Fruit fly (Drosophila melanogaster) whole organism, embryonic: ENCODE measurements around the gene Drsl2.

Experiments
- Asciz ChIP-seq: fragments of 200-800 bp; sonication (Bioruptor generic); optimal IDR thresholded peaks from 2 replicates; lab custom pipeline; 2017; ENCODE audit warnings: missing biosample characterization, mild to moderate bottlenecking, missing genetic modification characterization, missing genetic modification reagents
- Atf3 ChIP-seq: fragments of 200-800 bp; sonication (Bioruptor generic); optimal IDR thresholded peaks from 3 replicates; lab custom pipeline; 2016; ENCODE audit warnings: missing biosample characterization, missing genetic modification characterization
- CG10543 ChIP-seq: fragments of 200-800 bp; sonication (Bioruptor generic); optimal IDR thresholded peaks from 3 replicates; lab custom pipeline; 2017; ENCODE audit warnings: missing biosample characterization, mild to moderate bottlenecking, missing genetic modification characterization, moderate library complexity
- CG11560 ChIP-seq: fragments of 200-800 bp; sonication (Bioruptor generic); IDR thresholded peaks from 3 replicates; pipeline ENCODE4 v1.3.6; 2022; ENCODE audit warnings: missing biosample characterization, missing genetic modification characterization
- CG12219 ChIP-seq: fragments of 200-800 bp; sonication (Bioruptor generic); optimal IDR thresholded peaks from 3 replicates; lab custom pipeline; 2018; ENCODE audit warnings: missing biosample characterization, mild to moderate bottlenecking, missing genetic modification characterization
- CG12769 ChIP-seq: fragments of 200-800 bp; sonication (Bioruptor generic); optimal IDR thresholded peaks from 2 replicates; lab custom pipeline; 2019; ENCODE audit warnings: missing biosample characterization, mild to moderate bottlenecking, missing genetic modification characterization, moderate library complexity
- CG14014 ChIP-seq: fragments of 200-800 bp; sonication (Bioruptor generic); IDR thresholded peaks from 2 replicates; pipeline ENCODE4 v1.3.6; 2022; ENCODE audit warnings: missing biosample characterization, missing genetic modification characterization
- CG1647 ChIP-seq: fragments of 200-800 bp; sonication (Bioruptor generic); optimal IDR thresholded peaks from 3 replicates; lab custom pipeline; 2016; ENCODE audit warnings: missing biosample characterization, missing genetic modification characterization
- CG17186 ChIP-seq: fragments of 200-800 bp; sonication (Bioruptor generic); optimal IDR thresholded peaks from 3 replicates; lab custom pipeline; 2017; ENCODE audit warnings: missing biosample characterization, missing genetic modification reagents, missing genetic modification characterization
- CG17385 ChIP-seq: fragments of 200-800 bp; sonication (Bioruptor generic); optimal IDR thresholded peaks from 3 replicates; lab custom pipeline; 2018; ENCODE audit warnings: missing biosample characterization, mild to moderate bottlenecking, missing genetic modification characterization
- CG31224 ChIP-seq: fragments of 200-800 bp; sonication (Bioruptor generic); IDR thresholded peaks from 2 replicates; pipeline ENCODE4 v1.3.6; 2022; ENCODE audit warnings: missing biosample characterization, missing genetic modification characterization
- CG34376 ChIP-seq: fragments of 200-800 bp; sonication (Bioruptor generic); optimal IDR thresholded peaks from 2 replicates; lab custom pipeline; 2018; ENCODE audit warnings: missing biosample characterization, mild to moderate bottlenecking, missing genetic modification characterization
- CG3995 ChIP-seq: fragments of 200-800 bp; sonication (Bioruptor generic); optimal IDR thresholded peaks from 3 replicates; lab custom pipeline; 2016; ENCODE audit warnings: missing biosample characterization, missing genetic modification characterization
- CG7271 ChIP-seq: fragments of 200-800 bp; sonication (Bioruptor generic); optimal IDR thresholded peaks from 2 replicates; lab custom pipeline; 2018; ENCODE audit warnings: missing biosample characterization, mild to moderate bottlenecking, missing genetic modification characterization, moderate library complexity
- CG7745 ChIP-seq: fragments of 200-800 bp; sonication (Bioruptor generic); optimal IDR thresholded peaks from 2 replicates; lab custom pipeline; 2018; ENCODE audit warnings: missing biosample characterization, mild to moderate bottlenecking, missing genetic modification characterization, moderate library complexity
- CG8281 ChIP-seq: fragments of 200-800 bp; sonication (Bioruptor generic); optimal IDR thresholded peaks from 2 replicates; lab custom pipeline; 2018; ENCODE audit warnings: missing biosample characterization, mild to moderate bottlenecking, missing genetic modification characterization, moderate library complexity
- CG8388 ChIP-seq: fragments of 200-800 bp; sonication (Bioruptor generic); optimal IDR thresholded peaks from 2 replicates; lab custom pipeline; 2019; ENCODE audit warnings: missing biosample characterization, mild to moderate bottlenecking, missing genetic modification characterization, moderate library complexity
- Camta ChIP-seq: fragments of 200-800 bp; sonication (Bioruptor generic); optimal IDR thresholded peaks from 2 replicates; lab custom pipeline; 2016; ENCODE audit warnings: missing biosample characterization, missing genetic modification characterization
- CrebB ChIP-seq: fragments of 200-800 bp; sonication (Bioruptor generic); optimal IDR thresholded peaks from 3 replicates; lab custom pipeline; 2018; ENCODE audit warnings: missing biosample characterization, mild to moderate bottlenecking, missing genetic modification characterization
- Doc2 ChIP-seq: fragments of 200-800 bp; sonication (Bioruptor generic); IDR thresholded peaks from 2 replicates; pipeline ENCODE4 v1.3.6; 2022; ENCODE audit warnings: missing biosample characterization, missing genetic modification characterization
- ERR ChIP-seq: fragments of 200-800 bp; sonication (Bioruptor generic); optimal IDR thresholded peaks from 2 replicates; lab custom pipeline; 2016; ENCODE audit warnings: missing biosample characterization, missing genetic modification characterization
- Eip74EF ChIP-seq, 2 experiments: fragments of 200-800 bp in 1 of 2; fragments of >200 bp in 1 of 2; sonication (Bioruptor generic) in 1 of 2; optimal IDR thresholded peaks; 2 replicates each; lab custom pipeline; 2017 to 2019; ENCODE audit warnings: missing biosample characterization in 2 of 2, missing genetic modification characterization in 2 of 2, mild to moderate bottlenecking in 1 of 2, moderate library complexity in 1 of 2
- Fer3 ChIP-seq: fragments of 200-800 bp; sonication (Bioruptor generic); optimal IDR thresholded peaks from 2 replicates; lab custom pipeline; 2018; ENCODE audit warnings: missing biosample characterization, mild to moderate bottlenecking, missing genetic modification characterization, moderate library complexity
- HHEX ChIP-seq: fragments of 200-800 bp; sonication (Bioruptor generic); optimal IDR thresholded peaks from 3 replicates; lab custom pipeline; 2017; ENCODE audit warnings: missing biosample characterization, mild to moderate bottlenecking, missing genetic modification characterization, missing genetic modification reagents
- Hr39 ChIP-seq: fragments of >200 bp; optimal IDR thresholded peaks from 2 replicates; lab custom pipeline; 2017
- Myb ChIP-seq: fragments of 200-800 bp; sonication (Bioruptor generic); optimal IDR thresholded peaks from 2 replicates; lab custom pipeline; 2016; ENCODE audit warnings: missing biosample characterization, missing genetic modification characterization
- Scr ChIP-seq: fragments of 200-800 bp; sonication (Bioruptor generic); IDR thresholded peaks from 2 replicates; pipeline ENCODE4 v1.3.6; 2022; ENCODE audit warnings: missing biosample characterization, missing genetic modification characterization; ENCODE audit not compliant: partially characterized antibody
- Sin3A ChIP-seq: fragments of >200 bp; optimal IDR thresholded peaks from 2 replicates; lab custom pipeline; 2018
- Taf1 ChIP-seq: fragments of 200-800 bp; sonication (Bioruptor generic); IDR thresholded peaks from 2 replicates; pipeline ENCODE4 v1.3.6; 2022; ENCODE audit warnings: missing biosample characterization, missing genetic modification characterization
- bcd ChIP-seq: fragments of 200-800 bp; sonication (Bioruptor generic); optimal IDR thresholded peaks from 2 replicates; lab custom pipeline; 2017; ENCODE audit warnings: missing biosample characterization, mild to moderate bottlenecking, missing genetic modification characterization
- croc ChIP-seq: fragments of 200-800 bp; sonication (Bioruptor generic); conservative IDR thresholded peaks from 3 replicates; pipeline ENCODE4 v1.3.6; 2022; ENCODE audit warnings: missing biosample characterization, missing genetic modification characterization
- dpn ChIP-seq, 2 experiments: fragments of 200-800 bp; sonication (Bioruptor generic); optimal IDR thresholded peaks; 3 replicates each; lab custom pipeline; 2016; ENCODE audit warnings: missing biosample characterization in 2 of 2, missing genetic modification characterization in 2 of 2
- ewg ChIP-seq: fragments of 200-800 bp; sonication (Bioruptor generic); optimal IDR thresholded peaks from 3 replicates; lab custom pipeline; 2017; ENCODE audit warnings: mild to moderate bottlenecking, missing biosample characterization, missing genetic modification reagents, missing genetic modification characterization
- jumu ChIP-seq: fragments of 200-800 bp; sonication (Bioruptor generic); optimal IDR thresholded peaks from 3 replicates; lab custom pipeline; 2016; ENCODE audit warnings: missing biosample characterization, missing genetic modification characterization
- kah ChIP-seq: fragments of 200-800 bp; sonication (Bioruptor generic); optimal IDR thresholded peaks from 2 replicates; lab custom pipeline; 2018; ENCODE audit warnings: missing biosample characterization, mild to moderate bottlenecking, missing genetic modification characterization
- mam ChIP-seq: fragments of 200-800 bp; sonication (Bioruptor generic); optimal IDR thresholded peaks from 3 replicates; lab custom pipeline; 2016; ENCODE audit warnings: missing biosample characterization, missing genetic modification characterization
- pan ChIP-seq, 4 experiments: fragments of >200 bp in 3 of 4; fragments of 200-800 bp in 1 of 4; sonication (Bioruptor generic) in 1 of 4; optimal IDR thresholded peaks in 3 of 4; IDR thresholded peaks in 1 of 4; 2 replicates each; pipeline versions ENCODE4 v1.3.6 to Lab custom; 2017 to 2022; ENCODE audit warnings: missing biosample characterization in 2 of 4, missing genetic modification characterization in 2 of 4, mixed read lengths in 1 of 4
- pfk ChIP-seq: fragments of 200-800 bp; sonication (Bioruptor generic); optimal IDR thresholded peaks from 2 replicates; lab custom pipeline; 2018; ENCODE audit warnings: missing biosample characterization, mild to moderate bottlenecking, missing genetic modification characterization, moderate library complexity
- pho ChIP-seq: fragments of 200-800 bp; sonication (Bioruptor generic); optimal IDR thresholded peaks from 2 replicates; lab custom pipeline; 2016; ENCODE audit warnings: missing biosample characterization, missing genetic modification characterization
- pnt ChIP-seq: fragments of 200-800 bp; sonication (Bioruptor generic); optimal IDR thresholded peaks from 3 replicates; lab custom pipeline; 2016; ENCODE audit warnings: missing biosample characterization, missing genetic modification characterization
- prd ChIP-seq, 3 experiments: fragments of >200 bp in 2 of 3; fragments of 200-800 bp in 1 of 3; sonication (Bioruptor generic) in 1 of 3; optimal IDR thresholded peaks in 2 of 3; IDR thresholded peaks in 1 of 3; 2 replicates in 2 of 3; 3 replicates in 1 of 3; pipeline versions ENCODE4 v1.3.6 to Lab custom; 2017 to 2022; ENCODE audit warnings: missing biosample characterization in 1 of 3, missing genetic modification characterization in 1 of 3
- salm ChIP-seq: fragments of 200-800 bp; sonication (Bioruptor generic); optimal IDR thresholded peaks from 2 replicates; lab custom pipeline; 2018; ENCODE audit warnings: missing biosample characterization, mild to moderate bottlenecking, missing genetic modification characterization
- sd ChIP-seq: fragments of 200-800 bp; sonication (Bioruptor generic); optimal IDR thresholded peaks from 3 replicates; lab custom pipeline; 2018; ENCODE audit warnings: missing biosample characterization, mild to moderate bottlenecking, missing genetic modification characterization, moderate library complexity
- sisA ChIP-seq: fragments of 200-800 bp; sonication (Bioruptor generic); IDR thresholded peaks from 2 replicates; pipeline ENCODE4 v1.3.6; 2022; ENCODE audit warnings: missing biosample characterization, missing genetic modification characterization
- stc ChIP-seq: fragments of 200-800 bp; sonication (Bioruptor generic); IDR thresholded peaks from 2 replicates; pipeline ENCODE4 v1.3.6; 2022; ENCODE audit warnings: missing biosample characterization, missing genetic modification characterization
- stwl ChIP-seq: fragments of 200-800 bp; sonication (Bioruptor generic); optimal IDR thresholded peaks from 3 replicates; lab custom pipeline; 2018; ENCODE audit warnings: missing biosample characterization, mild to moderate bottlenecking, missing genetic modification characterization, moderate library complexity

Drsl2 gene

DNA sequence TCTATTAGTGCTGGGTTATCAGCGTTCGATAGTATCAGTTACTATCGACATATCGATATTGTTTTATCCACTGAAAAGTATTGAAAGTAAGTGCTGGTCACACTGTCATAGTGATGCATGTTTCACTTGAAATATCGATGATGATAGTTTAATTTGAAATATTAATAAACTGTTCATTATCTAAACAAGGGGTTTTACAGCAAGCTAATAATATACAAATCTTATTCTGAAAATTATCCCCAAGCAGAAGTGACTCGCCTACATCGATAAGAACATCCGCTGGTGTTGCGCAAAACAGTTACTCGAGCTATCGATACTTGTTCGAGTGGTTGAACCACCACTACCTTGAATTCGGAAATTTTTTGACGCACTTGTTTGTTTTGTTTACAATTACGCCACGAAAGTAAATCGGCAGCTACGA, 5.1 kb downstream of the Drsl2 start, which contains the start of the genes PIG-C, CG12016 and Dpm2 (continued):
- TF ChIP-seq ewg (GFP tag; lab: Kevin White, UChicago) (peak; percentile 80), CG7745 (tag; lab: Kevin White, UChicago) (no peak), stwl (tag; lab: Kevin White, UChicago) (peak; percentile 92), Doc2 (GFP tag; lab: Robert Waterston, UW) (no peak), CG11560 (tag; lab: Robert Waterston, UW) (peak; percentile 38; the same call in 1 of the 3 replicates), kah (GFP tag; lab: Kevin White, UChicago) (peak; percentile 33), HHEX (no peak), Asciz (GFP tag; lab: Kevin White, UChicago) (no peak), Hr39 (lab: Kevin White, UChicago) (no peak), pfk (GFP tag; lab: Kevin White, UChicago) (no peak), CG10543 (GFP tag; lab: Kevin White, UChicago) (peak; percentile 76), CG3995 (GFP tag; lab: Kevin White, UChicago) (peak; percentile 94), bcd (no peak), Myb (peak; percentile 63), CG8281 (tag; lab: Kevin White, UChicago) (peak; percentile 32), CG14014 (peak; percentile 50; the same call in 1 of the 2 replicates), salm (tag; lab: Kevin White, UChicago) (peak; percentile 2)

DNA sequence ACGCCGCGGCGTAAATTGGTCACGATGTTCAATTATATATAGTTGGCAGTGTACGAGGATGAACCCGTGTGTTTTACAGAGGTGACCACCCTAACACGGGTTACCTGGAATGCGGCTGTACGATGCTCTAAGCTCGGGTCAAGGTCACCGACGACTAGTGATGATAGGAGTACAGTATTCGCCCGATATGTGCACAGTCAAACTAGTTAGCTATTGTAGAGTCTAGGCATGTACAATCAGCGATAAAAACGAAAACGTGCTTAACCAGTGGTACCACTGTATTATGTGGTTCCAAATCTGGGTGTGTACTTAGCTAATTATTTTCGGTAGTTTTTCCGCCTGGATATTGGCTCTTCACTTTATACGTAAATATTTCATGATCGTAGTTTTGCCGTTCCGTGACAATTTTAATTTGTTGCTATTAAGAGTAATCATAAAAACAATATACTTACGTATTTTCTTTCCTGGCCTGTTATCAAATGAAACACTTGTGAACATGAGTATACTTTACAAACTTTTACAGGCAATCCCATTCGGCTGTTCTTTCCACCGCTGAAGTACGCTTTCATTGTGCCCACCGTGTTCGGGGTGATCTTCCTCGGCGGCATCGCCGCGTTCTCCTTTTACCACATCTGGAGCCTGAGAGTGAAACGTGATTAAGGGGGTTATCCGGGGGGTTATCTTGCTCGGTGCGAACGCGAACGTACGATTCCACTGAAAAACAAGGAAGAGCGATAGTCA, 6.0 kb downstream of the Drsl2 start:
- TF ChIP-seq Eip74EF (GFP tag; optimal IDR thresholded peaks at IDR 0.05; lab: Kevin White, UChicago) (peak in 1 of 2 experiments; percentile 58), CrebB (tag; lab: Kevin White, UChicago) (no peak), pnt (peak; percentile 1), sd (tag; lab: Kevin White, UChicago) (peak; percentile 92), CG31224 (0 out of 2 replicates have a peak, but pooled peaks have one; percentile 15), CG17385 (GFP tag; lab: Kevin White, UChicago) (peak; percentile 38), Sin3A (lab: Kevin White, UChicago) (no peak), Camta (no peak), Atf3 (no peak), prd (optimal IDR thresholded peaks at IDR 0.05; lab: Kevin White, UChicago) (no peak), prd (GFP tag; IDR thresholded peaks at IDR 0.05; lab: Robert Waterston, UW) (peak; percentile 34; the same call in 1 of the 3 replicates), CG3995 (GFP tag; lab: Kevin White, UChicago) (no peak), CG12219 (GFP tag; lab: Kevin White, UChicago) (peak; percentile 2), CG10543 (GFP tag; lab: Kevin White, UChicago) (peak; percentile 35), Scr (GFP tag; lab: Robert Waterston, UW) (no peak), CG12769 (tag; lab: Kevin White, UChicago) (peak; percentile 43), pho (peak; percentile 2), sisA (GFP tag; lab: Robert Waterston, UW) (0 out of 2 replicates have a peak, but pooled peaks have one; percentile 18), mam (GFP tag; lab: Kevin White, UChicago) (peak; percentile 41), jumu (GFP tag; lab: Kevin White, UChicago) (peak; percentile 10), croc (GFP tag; lab: Robert Waterston, UW) (no peak), pan (optimal IDR thresholded peaks at IDR 0.05; lab: Kevin White, UChicago) (no peak), pan (GFP tag; optimal IDR thresholded peaks at IDR 0.05 in 1 of 2, IDR thresholded peaks at IDR 0.05 in 1 of 2) (peak in 1 of 2 experiments; percentile 47), Fer3 (tag; lab: Kevin White, UChicago) (peak; percentile 17), ERR (GFP tag; lab: Kevin White, UChicago) (peak; percentile 57), Taf1 (GFP tag; lab: Robert Waterston, UW) (0 out of 2 replicates have a peak, but pooled peaks have one; percentile 21), CG17186 (GFP tag; lab: Kevin White, UChicago) (no peak), CG8388 (peak; percentile 69), CG1647 (GFP tag; lab: Kevin White, UChicago) (peak; percentile 17), dpn (GFP tag; optimal IDR thresholded peaks at IDR 0.05; lab: Kevin White, UChicago) (peak; percentile 6 to 33), CG7271 (tag; lab: Kevin White, UChicago) (no peak), CG34376 (GFP tag; lab: Kevin White, UChicago) (peak; percentile 47), stc (GFP tag; lab: Robert Waterston, UW) (peak; percentile 13; the same call in 1 of the 2 replicates)
